Fruit fly (Drosophila melanogaster) whole organism, embryonic: ENCODE data around the gene lilli.

Experiments
- CG10147 ChIP-seq: fragments of 200-800 bp; sonication (Bioruptor generic); optimal IDR thresholded peaks from 2 replicates; lab custom pipeline; 2019; ENCODE audit warnings: missing biosample characterization, mild to moderate bottlenecking, missing genetic modification characterization, moderate library complexity
- CG12744 ChIP-seq: fragments of 200-800 bp; sonication (Bioruptor generic); optimal IDR thresholded peaks from 2 replicates; lab custom pipeline; 2016; ENCODE audit warnings: missing biosample characterization, missing genetic modification characterization
- CG14050 ChIP-seq: fragments of 200-800 bp; sonication (Bioruptor generic); IDR thresholded peaks from 3 replicates; pipeline ENCODE4 v1.3.6; 2022; ENCODE audit warnings: missing biosample characterization, missing genetic modification characterization
- CG14860 ChIP-seq: fragments of 200-800 bp; sonication (Bioruptor generic); IDR thresholded peaks from 3 replicates; pipeline ENCODE4 v1.3.6; 2022; ENCODE audit warnings: missing biosample characterization, missing genetic modification characterization; ENCODE audit not compliant: partially characterized antibody
- CG15011 ChIP-seq: fragments of 200-800 bp; sonication (Bioruptor generic); optimal IDR thresholded peaks from 3 replicates; lab custom pipeline; 2018; ENCODE audit warnings: missing biosample characterization, mild to moderate bottlenecking, missing genetic modification characterization
- CG16863 ChIP-seq: fragments of 200-800 bp; sonication (Bioruptor generic); optimal IDR thresholded peaks from 3 replicates; lab custom pipeline; 2016; ENCODE audit warnings: missing biosample characterization, missing genetic modification characterization
- CG17361 ChIP-seq: fragments of 200-800 bp; sonication (Bioruptor generic); IDR thresholded peaks from 3 replicates; pipeline ENCODE4 v1.3.6; 2022; ENCODE audit warnings: missing biosample characterization, missing genetic modification characterization
- CG34376 ChIP-seq: fragments of 200-800 bp; sonication (Bioruptor generic); optimal IDR thresholded peaks from 2 replicates; lab custom pipeline; 2018; ENCODE audit warnings: missing biosample characterization, mild to moderate bottlenecking, missing genetic modification characterization
- CG3995 ChIP-seq: fragments of 200-800 bp; sonication (Bioruptor generic); optimal IDR thresholded peaks from 3 replicates; lab custom pipeline; 2016; ENCODE audit warnings: missing biosample characterization, missing genetic modification characterization
- CG4820 ChIP-seq: fragments of 200-800 bp; sonication (Bioruptor generic); optimal IDR thresholded peaks from 3 replicates; lab custom pipeline; 2016; ENCODE audit warnings: missing biosample characterization, missing genetic modification characterization
- CG5180 ChIP-seq: fragments of 200-800 bp; sonication (Bioruptor generic); optimal IDR thresholded peaks from 3 replicates; lab custom pipeline; 2017; ENCODE audit warnings: missing biosample characterization, missing genetic modification characterization, mild to moderate bottlenecking, moderate library complexity, missing genetic modification reagents
- CG6765 ChIP-seq: fragments of 200-800 bp; sonication (Bioruptor generic); optimal IDR thresholded peaks from 3 replicates; lab custom pipeline; 2017; ENCODE audit warnings: missing biosample characterization, mild to moderate bottlenecking, missing genetic modification characterization
- CG9609 ChIP-seq: fragments of 200-800 bp; sonication (Bioruptor generic); optimal IDR thresholded peaks from 3 replicates; lab custom pipeline; 2016; ENCODE audit warnings: missing biosample characterization, missing genetic modification characterization
- CG9727 ChIP-seq: fragments of 200-800 bp; sonication (Bioruptor generic); optimal IDR thresholded peaks from 3 replicates; lab custom pipeline; 2017; ENCODE audit warnings: missing biosample characterization, mild to moderate bottlenecking, missing genetic modification characterization
- CG9932 ChIP-seq: fragments of 200-800 bp; sonication (Bioruptor generic); IDR thresholded peaks from 2 replicates; pipeline ENCODE4 v1.3.6; 2022; ENCODE audit warnings: missing biosample characterization, missing genetic modification characterization
- CkIIα-i1 ChIP-seq: fragments of 200-800 bp; sonication (Bioruptor generic); IDR thresholded peaks from 2 replicates; pipeline ENCODE4 v1.3.6; 2022; ENCODE audit warnings: missing biosample characterization, missing genetic modification characterization
- Dip2 ChIP-seq: fragments of 200-800 bp; sonication (Bioruptor generic); IDR thresholded peaks from 2 replicates; pipeline ENCODE4 v1.3.6; 2022; ENCODE audit warnings: missing biosample characterization, missing genetic modification characterization
- HmgZ ChIP-seq: fragments of 200-800 bp; sonication (Bioruptor generic); optimal IDR thresholded peaks from 2 replicates; lab custom pipeline; 2018; ENCODE audit warnings: missing biosample characterization, mild to moderate bottlenecking, missing genetic modification characterization
- Hr51 ChIP-seq, 2 experiments: fragments of 200-800 bp; sonication (Bioruptor generic); optimal IDR thresholded peaks; 2 replicates in 1 of 2; 3 replicates in 1 of 2; lab custom pipeline; 2016 to 2018; ENCODE audit warnings: missing biosample characterization in 2 of 2, missing genetic modification characterization in 2 of 2, mild to moderate bottlenecking in 1 of 2, moderate library complexity in 1 of 2
- Kr ChIP-seq: fragments of 200-800 bp; sonication (Bioruptor generic); optimal IDR thresholded peaks from 2 replicates; lab custom pipeline; 2017; ENCODE audit warnings: missing biosample characterization, mild to moderate bottlenecking, missing genetic modification characterization
- Max ChIP-seq: fragments of 200-800 bp; sonication (Bioruptor generic); optimal IDR thresholded peaks from 2 replicates; lab custom pipeline; 2016; ENCODE audit warnings: missing biosample characterization, mild to moderate bottlenecking, missing genetic modification characterization
- NC2α ChIP-seq: fragments of 200-800 bp; sonication (Bioruptor generic); optimal IDR thresholded peaks from 2 replicates; lab custom pipeline; 2016; ENCODE audit warnings: missing biosample characterization, missing genetic modification characterization
- Optix ChIP-seq: fragments of 200-800 bp; sonication (Bioruptor generic); IDR thresholded peaks from 3 replicates; pipeline ENCODE4 v1.3.6; 2022; ENCODE audit warnings: missing biosample characterization, missing genetic modification characterization
- Pdp1 ChIP-seq, 2 experiments: fragments of 200-800 bp; sonication (Bioruptor generic); optimal IDR thresholded peaks; 3 replicates each; lab custom pipeline; 2016; ENCODE audit warnings: missing biosample characterization in 2 of 2, missing genetic modification characterization in 2 of 2, mild to moderate bottlenecking in 1 of 2, moderate library complexity in 1 of 2
- Trl ChIP-seq, 3 experiments: fragments of >200 bp in 2 of 3; fragments of 200-800 bp in 1 of 3; sonication (Bioruptor generic) in 1 of 3; optimal IDR thresholded peaks; 2 replicates in 1 of 3; 3 replicates in 2 of 3; lab custom pipeline; 2016 to 2017; ENCODE audit warnings: missing biosample characterization in 1 of 3, missing genetic modification characterization in 1 of 3
- ase ChIP-seq: fragments of 200-800 bp; sonication (Bioruptor generic); IDR thresholded peaks from 3 replicates; pipeline ENCODE4 v1.3.6; 2022; ENCODE audit warnings: missing biosample characterization, missing genetic modification characterization
- cas ChIP-seq: fragments of 200-800 bp; sonication (Bioruptor generic); IDR thresholded peaks from 2 replicates; pipeline ENCODE4 v1.3.6; 2022; ENCODE audit warnings: missing biosample characterization, missing genetic modification characterization
- cato ChIP-seq: fragments of 200-800 bp; sonication (Bioruptor generic); optimal IDR thresholded peaks from 2 replicates; lab custom pipeline; 2016; ENCODE audit warnings: missing biosample characterization, missing genetic modification characterization, borderline replicate concordance
- dm ChIP-seq: fragments of 200-800 bp; sonication (Bioruptor generic); optimal IDR thresholded peaks from 3 replicates; lab custom pipeline; 2016; ENCODE audit warnings: missing biosample characterization, missing genetic modification characterization
- ewg ChIP-seq: fragments of 200-800 bp; sonication (Bioruptor generic); optimal IDR thresholded peaks from 3 replicates; lab custom pipeline; 2017; ENCODE audit warnings: mild to moderate bottlenecking, missing biosample characterization, missing genetic modification reagents, missing genetic modification characterization
- fd64A ChIP-seq: fragments of 200-800 bp; sonication (Bioruptor generic); optimal IDR thresholded peaks from 3 replicates; lab custom pipeline; 2018; ENCODE audit warnings: missing biosample characterization, mild to moderate bottlenecking, missing genetic modification characterization
- gcm2 ChIP-seq: fragments of 200-800 bp; sonication (Bioruptor generic); optimal IDR thresholded peaks from 2 replicates; lab custom pipeline; 2016; ENCODE audit warnings: missing biosample characterization, missing genetic modification characterization
- hbn ChIP-seq: fragments of 200-800 bp; sonication (Bioruptor generic); IDR thresholded peaks from 2 replicates; pipeline ENCODE4 v1.3.6; 2022; ENCODE audit warnings: missing biosample characterization, missing genetic modification characterization; ENCODE audit not compliant: partially characterized antibody
- jumu ChIP-seq: fragments of 200-800 bp; sonication (Bioruptor generic); optimal IDR thresholded peaks from 3 replicates; lab custom pipeline; 2016; ENCODE audit warnings: missing biosample characterization, missing genetic modification characterization
- kay ChIP-seq: fragments of 200-800 bp; sonication (Bioruptor generic); optimal IDR thresholded peaks from 2 replicates; lab custom pipeline; 2016; ENCODE audit warnings: missing biosample characterization, missing genetic modification characterization
- klu ChIP-seq: fragments of 200-800 bp; sonication (Bioruptor generic); IDR thresholded peaks from 2 replicates; pipeline ENCODE4 v1.3.6; 2022; ENCODE audit warnings: missing biosample characterization, missing genetic modification characterization
- luna ChIP-seq: fragments of 200-800 bp; sonication (Bioruptor generic); optimal IDR thresholded peaks from 2 replicates; lab custom pipeline; 2016; ENCODE audit warnings: missing biosample characterization, missing genetic modification characterization
- odd ChIP-seq: fragments of 200-800 bp; sonication (Bioruptor generic); optimal IDR thresholded peaks from 2 replicates; lab custom pipeline; 2017; ENCODE audit warnings: missing biosample characterization, mild to moderate bottlenecking, missing genetic modification characterization
- pan ChIP-seq, 4 experiments: fragments of >200 bp in 3 of 4; fragments of 200-800 bp in 1 of 4; sonication (Bioruptor generic) in 1 of 4; optimal IDR thresholded peaks in 3 of 4; IDR thresholded peaks in 1 of 4; 2 replicates each; pipeline versions ENCODE4 v1.3.6 to Lab custom; 2017 to 2022; ENCODE audit warnings: missing biosample characterization in 2 of 4, missing genetic modification characterization in 2 of 4, mixed read lengths in 1 of 4
- pb ChIP-seq: fragments of 200-800 bp; sonication (Bioruptor generic); optimal IDR thresholded peaks from 3 replicates; lab custom pipeline; 2016; ENCODE audit warnings: missing biosample characterization, missing genetic modification characterization
- pnt ChIP-seq: fragments of 200-800 bp; sonication (Bioruptor generic); optimal IDR thresholded peaks from 3 replicates; lab custom pipeline; 2016; ENCODE audit warnings: missing biosample characterization, missing genetic modification characterization
- repo ChIP-seq: fragments of 200-800 bp; sonication (Bioruptor generic); optimal IDR thresholded peaks from 2 replicates; lab custom pipeline; 2016; ENCODE audit warnings: missing biosample characterization, missing genetic modification characterization
- rib ChIP-seq: fragments of 200-800 bp; sonication (Bioruptor generic); IDR thresholded peaks from 2 replicates; pipeline ENCODE4 v1.3.6; 2022; ENCODE audit warnings: missing biosample characterization, missing genetic modification characterization
- scrt ChIP-seq: fragments of 200-800 bp; sonication (Bioruptor generic); optimal IDR thresholded peaks from 2 replicates; lab custom pipeline; 2018; ENCODE audit warnings: missing biosample characterization, mild to moderate bottlenecking, missing genetic modification characterization, moderate library complexity
- seq ChIP-seq: fragments of 200-800 bp; sonication (Bioruptor generic); IDR thresholded peaks from 2 replicates; pipeline ENCODE4 v1.3.6; 2022; ENCODE audit warnings: missing biosample characterization, missing genetic modification characterization
- trh ChIP-seq: fragments of 200-800 bp; sonication (Bioruptor generic); optimal IDR thresholded peaks from 2 replicates; lab custom pipeline; 2016; ENCODE audit warnings: missing biosample characterization, missing genetic modification characterization
- zen2 ChIP-seq: fragments of 200-800 bp; sonication (Bioruptor generic); IDR thresholded peaks from 3 replicates; pipeline ENCODE4 v1.3.6; 2022; ENCODE audit warnings: missing biosample characterization, missing genetic modification characterization; ENCODE audit not compliant: partially characterized antibody

Gene lilli

dm6 chr2L:2855773-2856615, 29.7 kb upstream of the lilli start, which contains the start of the genes CG3104 and RpS21 (continued):
- TF ChIP-seq NC2α (peak; percentile 64), luna (GFP tag; lab: Kevin White, UChicago) (peak; percentile 50), trh (GFP tag; lab: Kevin White, UChicago) (peak; percentile 65), CG14860 (no peak), hbn (GFP tag; lab: Robert Waterston, UW) (no peak), Dip2 (GFP tag; lab: Robert Waterston, UW) (no peak), CG12744 (GFP tag; lab: Kevin White, UChicago) (peak; percentile 71), pnt (GFP tag; lab: Kevin White, UChicago) (peak; percentile 69), CG15011 (GFP tag; lab: Kevin White, UChicago) (peak; percentile 86), pan (optimal IDR thresholded peaks at IDR 0.05; lab: Kevin White, UChicago) (no peak), pan (GFP tag; optimal IDR thresholded peaks at IDR 0.05 in 1 of 2, IDR thresholded peaks at IDR 0.05 in 1 of 2) (peak in 1 of 2 experiments; percentile 85), CG17361 (peak; percentile 85), Pdp1 (GFP tag; optimal IDR thresholded peaks at IDR 0.05; lab: Kevin White, UChicago) (peak; percentile 70 to 71), Kr (GFP tag; lab: Kevin White, UChicago) (peak; percentile 39), ewg (peak; percentile 83), ase (GFP tag; lab: Robert Waterston, UW) (peak; percentile 92), klu (peak; percentile 72), CG34376 (GFP tag; lab: Kevin White, UChicago) (peak; percentile 93), CG9727 (GFP tag; lab: Kevin White, UChicago) (peak; percentile 93), HmgZ (tag; lab: Kevin White, UChicago) (peak; percentile 82), jumu (GFP tag; lab: Kevin White, UChicago) (peak; percentile 73), Hr51 (GFP tag; optimal IDR thresholded peaks at IDR 0.05; lab: Kevin White, UChicago) (peak; percentile 53 to 83), rib (GFP tag; lab: Robert Waterston, UW) (peak; percentile 31; the same call in 1 of the 2 replicates), CG9932 (GFP tag; lab: Robert Waterston, UW) (peak; percentile 93), pb (GFP tag; lab: Kevin White, UChicago) (peak; percentile 71), odd (GFP tag; lab: Kevin White, UChicago) (peak; percentile 80), Trl (optimal IDR thresholded peaks at IDR 0.05; lab: Kevin White, UChicago) (no peak), Trl (GFP tag; optimal IDR thresholded peaks at IDR 0.05; lab: Kevin White, UChicago) (peak; percentile 93), CG14050 (GFP tag; lab: Robert Waterston, UW) (peak; percentile 79), zen2 (GFP tag; lab: Robert Waterston, UW) (no peak; the same call in 2 of the 3 replicates), CG16863 (GFP tag; lab: Kevin White, UChicago) (peak; percentile 83), CG3995 (GFP tag; lab: Kevin White, UChicago) (peak; percentile 72), CG4820 (peak; percentile 72), repo (GFP tag; lab: Kevin White, UChicago) (peak; percentile 80), dm (GFP tag; lab: Kevin White, UChicago) (peak; percentile 95), CG10147 (peak; percentile 73), CkIIα-i1 (GFP tag; lab: Robert Waterston, UW) (0 out of 2 replicates have a peak, but pooled peaks have one; percentile 39), CG9609 (peak; percentile 73), seq (GFP tag; lab: Robert Waterston, UW) (no peak), scrt (GFP tag; lab: Kevin White, UChicago) (peak; percentile 83), cato (GFP tag; lab: Kevin White, UChicago) (no peak), kay (GFP tag; lab: Kevin White, UChicago) (no peak), Optix (GFP tag; lab: Robert Waterston, UW) (peak; percentile 82), CG6765 (GFP tag; lab: Kevin White, UChicago) (peak; percentile 92), fd64A (peak; percentile 55), cas (GFP tag; lab: Robert Waterston, UW) (peak; percentile 61), gcm2 (peak; percentile 76), CG5180 (GFP tag; lab: Kevin White, UChicago) (peak; percentile 44), Max (GFP tag; lab: Kevin White, UChicago) (peak; percentile 89)
